Worm (Caenorhabditis elegans): ENCODE data around the gene C14A11.2.

The C14A11.2 gene

ce11 chrX:2852388-2852908, 49.5 kb downstream of the C14A11.2 start, which contains the start of gene kin-29 (continued):
- TF ChIP-seq chd-7 (tag; optimal IDR thresholded peaks at IDR 0.05) (peak; percentile 83), ceh-58 (GFP tag; IDR thresholded peaks at IDR 0.05) (no peak), bed-2 (GFP tag; IDR thresholded peaks at IDR 0.05) (no peak), T07F8.4 (tag; optimal IDR thresholded peaks at IDR 0.05) (peak; percentile 51), K11D2.4 (GFP tag; IDR thresholded peaks at IDR 0.05) (no peak), hlh-26 (GFP tag; conservative IDR thresholded peaks at IDR 0.05) (no peak), madf-6 (GFP tag; IDR thresholded peaks at IDR 0.05) (peak; percentile 56; the same call in 1 of the 2 replicates), B0035.1 (tag; optimal IDR thresholded peaks at IDR 0.05) (peak; percentile 40), nhr-90 (tag; optimal IDR thresholded peaks at IDR 0.05) (peak; percentile 22), F39B2.1 (GFP tag; IDR thresholded peaks at IDR 0.05) (no peak), atf-7 (tag; optimal IDR thresholded peaks at IDR 0.05) (peak; percentile 64), let-607 (tag; optimal IDR thresholded peaks at IDR 0.05) (peak; percentile 37 to 55), F22D6.2 (tag; optimal IDR thresholded peaks at IDR 0.05) (no peak), ztf-3 (GFP tag; optimal IDR thresholded peaks at IDR 0.05) (peak; percentile 59), aptf-3 (GFP tag; IDR thresholded peaks at IDR 0.05) (no peak), mel-28 (tag; optimal IDR thresholded peaks at IDR 0.05; ENCODE audit: borderline replicate concordance) (no peak), ccch-3 (GFP tag; optimal IDR thresholded peaks at IDR 0.05) (no peak), egrh-3 (GFP tag; IDR thresholded peaks at IDR 0.05) (peak; percentile 81), lin-40 (tag; optimal IDR thresholded peaks at IDR 0.05) (peak; percentile 88), lin-54 (GFP tag; optimal IDR thresholded peaks at IDR 0.05) (peak; percentile 47), rcor-1 (GFP tag; IDR thresholded peaks at IDR 0.05) (no peak; the same call in 1 of the 2 replicates), dpff-1 (tag; optimal IDR thresholded peaks at IDR 0.05) (no peak), snpc-4 (GFP tag; optimal IDR thresholded peaks at IDR 0.05) (peak; percentile 15), snpc-4 (tag; optimal IDR thresholded peaks at IDR 0.05) (peak in 3 of 4 experiments; percentile 43 to 66 (median 66)), mes-4 (tag; optimal IDR thresholded peaks at IDR 0.05) (no peak), lin-35 (GFP tag; optimal IDR thresholded peaks at IDR 0.05) (peak in 1 of 3 experiments; percentile 68), F23B12.7 (tag; optimal IDR thresholded peaks at IDR 0.05; ENCODE audit: insufficient read depth) (peak; percentile 40), egl-44 (GFP tag; IDR thresholded peaks at IDR 0.05) (no peak), pbrm-1 (GFP tag; IDR thresholded peaks at IDR 0.05) (peak; percentile 75; the same call in 1 of the 2 replicates), C17E4.6 (GFP tag; IDR thresholded peaks at IDR 0.05) (0 out of 2 replicates have a peak, but pooled peaks have one; percentile 14), Y53G8AR.9 (GFP tag; conservative IDR thresholded peaks at IDR 0.05) (no peak), ztf-6 (GFP tag; IDR thresholded peaks at IDR 0.05) (no peak), lir-1 (GFP tag; conservative IDR thresholded peaks at IDR 0.05) (peak; percentile 72; the same call in 1 of the 2 replicates), ceh-91 (GFP tag; IDR thresholded peaks at IDR 0.05) (no peak; the same call in 1 of the 2 replicates), tbx-9 (tag; optimal IDR thresholded peaks at IDR 0.05; ENCODE audit: borderline replicate concordance) (no peak), snpc-3.4 (tag; optimal IDR thresholded peaks at IDR 0.05) (no peak), athp-1 (tag; optimal IDR thresholded peaks at IDR 0.05) (no peak), sptf-2 (GFP tag; optimal IDR thresholded peaks at IDR 0.05) (no peak), madf-3 (GFP tag; IDR thresholded peaks at IDR 0.05) (no peak), hsf-1 (GFP tag; IDR thresholded peaks at IDR 0.05) (no peak), ama-1 (optimal IDR thresholded peaks at IDR 0.05) (no peak), ama-1 (GFP tag; optimal IDR thresholded peaks at IDR 0.05) (no peak), lsl-1 (GFP tag; optimal IDR thresholded peaks at IDR 0.05) (peak; percentile 9), ztf-25 (GFP tag; IDR thresholded peaks at IDR 0.05) (no peak), ztf-26 (tag; optimal IDR thresholded peaks at IDR 0.05) (peak; percentile 85), tlf-1 (GFP tag; optimal IDR thresholded peaks at IDR 0.05) (peak; percentile 22), dpl-1 (GFP tag; optimal IDR thresholded peaks at IDR 0.05) (no peak), nfyb-1 (GFP tag; IDR thresholded peaks at IDR 0.05) (peak; percentile 84), Y56A3A.18 (GFP tag; IDR thresholded peaks at IDR 0.05) (peak; percentile 82)

Data from whole organism, young adult.